Worm (Caenorhabditis elegans) whole organism, mixed stage, embryonic: ENCODE data around the gene C08F11.3.

Experiments
- M03D4.4 ChIP-seq: sonication (generic microtip); optimal IDR thresholded peaks from 2 replicates; lab custom pipeline; 2017; ENCODE audit warnings: mild to moderate bottlenecking, missing genetic modification characterization, missing compliant biosample characterization
- blmp-1 ChIP-seq: fragments of 150-350 bp; optimal IDR thresholded peaks from 2 replicates; lab custom pipeline; 2014; ENCODE audit warnings: missing biosample characterization, missing genetic modification characterization
- unc-120 ChIP-seq: sonication (generic microtip); optimal IDR thresholded peaks from 2 replicates; lab custom pipeline; 2017; ENCODE audit warnings: missing genetic modification characterization, missing compliant biosample characterization; ENCODE audit not compliant: poor library complexity, severe bottlenecking
- unc-39 ChIP-seq: fragments of 150-350 bp; optimal IDR thresholded peaks from 2 replicates; lab custom pipeline; 2014; ENCODE audit warnings: missing biosample characterization, missing genetic modification characterization
- unc-62 ChIP-seq: fragments of 150-350 bp; optimal IDR thresholded peaks from 2 replicates; lab custom pipeline; 2014; ENCODE audit warnings: missing biosample characterization, missing genetic modification reagents, missing genetic modification characterization
- ztf-11 ChIP-seq: fragments of 150-350 bp; optimal IDR thresholded peaks from 2 replicates; lab custom pipeline; 2014; ENCODE audit warnings: missing biosample characterization, missing genetic modification characterization

DNA sequence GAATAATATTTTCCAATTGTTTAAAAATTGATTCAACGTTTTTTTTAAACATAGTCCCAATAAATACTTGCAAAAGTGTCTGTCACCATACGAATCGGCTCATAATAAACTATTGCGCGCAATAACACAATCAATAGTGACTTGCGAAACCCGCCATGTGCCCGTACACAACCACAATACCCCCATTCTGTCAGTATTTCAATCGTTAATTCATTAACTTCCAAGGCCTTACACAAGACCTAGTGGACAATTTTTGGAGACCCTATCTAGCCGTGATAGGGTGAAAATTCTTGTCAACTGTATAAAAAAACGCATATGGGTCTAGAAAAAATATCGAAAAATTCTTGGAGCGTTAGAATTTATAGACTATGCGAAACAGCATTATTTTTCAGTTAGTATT is 18.7 kb upstream of the C08F11.3 start:
- no peak for TF ChIP-seq unc-62 (GFP tag; lab: Kevin White, UChicago)
- no peak for TF ChIP-seq M03D4.4 (tag; lab: Kevin White, UChicago)
- no peak for TF ChIP-seq blmp-1 (tag; lab: Kevin White, UChicago)
- no peak for TF ChIP-seq unc-120 (tag; lab: Kevin White, UChicago)
- TF ChIP-seq ztf-11 (tag; lab: Kevin White, UChicago) = no peak
- no peak for TF ChIP-seq unc-39 (tag; lab: Kevin White, UChicago)
